Fruit fly (Drosophila melanogaster) whole organism, embryonic: ENCODE results near the gene CG31898.

Experiments used
- BEAF-32 ChIP-seq: fragments of 200-800 bp; sonication (Bioruptor generic); optimal IDR thresholded peaks from 3 replicates; lab custom pipeline; 2017; ENCODE audit warnings: missing biosample characterization, missing genetic modification characterization, mild to moderate bottlenecking, moderate library complexity, missing genetic modification reagents
- BtbVII ChIP-seq: fragments of 200-800 bp; sonication (Bioruptor generic); optimal IDR thresholded peaks from 3 replicates; lab custom pipeline; 2017; ENCODE audit warnings: missing biosample characterization, mild to moderate bottlenecking, missing genetic modification characterization
- CG10321 ChIP-seq: fragments of 200-800 bp; sonication (Bioruptor generic); IDR thresholded peaks from 2 replicates; pipeline ENCODE4 v1.3.6; 2022; ENCODE audit warnings: missing biosample characterization, missing genetic modification characterization
- CG10462 ChIP-seq: fragments of 200-800 bp; sonication (Bioruptor generic); optimal IDR thresholded peaks from 2 replicates; lab custom pipeline; 2016; ENCODE audit warnings: missing biosample characterization, missing genetic modification characterization
- CG10979 ChIP-seq: fragments of 200-800 bp; sonication (Bioruptor generic); optimal IDR thresholded peaks from 2 replicates; lab custom pipeline; 2018; ENCODE audit warnings: missing biosample characterization, mild to moderate bottlenecking, missing genetic modification characterization, moderate library complexity
- CG11504 ChIP-seq: fragments of 200-800 bp; sonication (Bioruptor generic); optimal IDR thresholded peaks from 3 replicates; lab custom pipeline; 2019; ENCODE audit warnings: missing biosample characterization, mild to moderate bottlenecking, missing genetic modification characterization, moderate library complexity
- CG13424 ChIP-seq: fragments of 200-800 bp; sonication (Bioruptor generic); optimal IDR thresholded peaks from 2 replicates; lab custom pipeline; 2019; ENCODE audit warnings: missing biosample characterization, mild to moderate bottlenecking, missing genetic modification characterization, moderate library complexity
- CG17359 ChIP-seq: fragments of 200-800 bp; sonication (Bioruptor generic); optimal IDR thresholded peaks from 3 replicates; lab custom pipeline; 2018; ENCODE audit warnings: missing biosample characterization, mild to moderate bottlenecking, missing genetic modification characterization, moderate library complexity
- CG2120 ChIP-seq: fragments of 200-800 bp; sonication (Bioruptor generic); optimal IDR thresholded peaks from 3 replicates; lab custom pipeline; 2016; ENCODE audit warnings: missing biosample characterization, missing genetic modification characterization
- CG2678 ChIP-seq: fragments of 200-800 bp; sonication (Bioruptor generic); optimal IDR thresholded peaks from 3 replicates; lab custom pipeline; 2019; ENCODE audit warnings: missing biosample characterization, mild to moderate bottlenecking, missing genetic modification characterization, moderate library complexity
- CG30020 ChIP-seq: fragments of 200-800 bp; optimal IDR thresholded peaks from 2 replicates; lab custom pipeline; 2019; ENCODE audit warnings: missing biosample characterization, mild to moderate bottlenecking, missing genetic modification characterization, moderate library complexity
- CG30403 ChIP-seq: fragments of 200-800 bp; sonication (Bioruptor generic); optimal IDR thresholded peaks from 3 replicates; lab custom pipeline; 2016; ENCODE audit warnings: missing biosample characterization, missing genetic modification characterization
- CG31365 ChIP-seq: fragments of 200-800 bp; sonication (Bioruptor generic); optimal IDR thresholded peaks from 2 replicates; lab custom pipeline; 2018; ENCODE audit warnings: missing biosample characterization, mild to moderate bottlenecking, missing genetic modification characterization
- CG31388 ChIP-seq: fragments of 200-800 bp; sonication (Bioruptor generic); optimal IDR thresholded peaks from 2 replicates; lab custom pipeline; 2016; ENCODE audit warnings: missing biosample characterization, missing genetic modification characterization
- CG3163 ChIP-seq: fragments of 200-800 bp; sonication (Bioruptor generic); optimal IDR thresholded peaks from 3 replicates; lab custom pipeline; 2016; ENCODE audit warnings: missing biosample characterization, missing genetic modification characterization
- CG3838 ChIP-seq: fragments of 200-800 bp; sonication (Bioruptor generic); optimal IDR thresholded peaks from 3 replicates; lab custom pipeline; 2016; ENCODE audit warnings: missing biosample characterization, missing genetic modification characterization
- CG4617 ChIP-seq: fragments of 200-800 bp; sonication (Bioruptor generic); optimal IDR thresholded peaks from 3 replicates; lab custom pipeline; 2016; ENCODE audit warnings: missing biosample characterization, missing genetic modification characterization, borderline replicate concordance
- CG5180 ChIP-seq: fragments of 200-800 bp; sonication (Bioruptor generic); optimal IDR thresholded peaks from 3 replicates; lab custom pipeline; 2017; ENCODE audit warnings: missing biosample characterization, missing genetic modification characterization, mild to moderate bottlenecking, moderate library complexity, missing genetic modification reagents
- CG7357 ChIP-seq: fragments of 200-800 bp; sonication (Bioruptor generic); IDR thresholded peaks from 3 replicates; pipeline ENCODE4 v1.3.6; 2022; ENCODE audit warnings: missing biosample characterization, missing genetic modification characterization
- CG7963 ChIP-seq: fragments of 200-800 bp; sonication (Bioruptor generic); IDR thresholded peaks from 3 replicates; pipeline ENCODE4 v1.3.6; 2022; ENCODE audit warnings: missing biosample characterization, missing genetic modification characterization; ENCODE audit not compliant: partially characterized antibody
- CG9932 ChIP-seq: fragments of 200-800 bp; sonication (Bioruptor generic); IDR thresholded peaks from 2 replicates; pipeline ENCODE4 v1.3.6; 2022; ENCODE audit warnings: missing biosample characterization, missing genetic modification characterization
- CrebB ChIP-seq: fragments of 200-800 bp; sonication (Bioruptor generic); optimal IDR thresholded peaks from 3 replicates; lab custom pipeline; 2018; ENCODE audit warnings: missing biosample characterization, mild to moderate bottlenecking, missing genetic modification characterization
- HHEX ChIP-seq: fragments of 200-800 bp; sonication (Bioruptor generic); optimal IDR thresholded peaks from 3 replicates; lab custom pipeline; 2017; ENCODE audit warnings: missing biosample characterization, mild to moderate bottlenecking, missing genetic modification characterization, missing genetic modification reagents
- Oaz ChIP-seq: fragments of 200-800 bp; sonication (Bioruptor generic); IDR thresholded peaks from 2 replicates; pipeline ENCODE4 v1.3.6; 2022; ENCODE audit warnings: missing biosample characterization, missing genetic modification characterization
- Sox100B ChIP-seq: fragments of 200-800 bp; sonication (Bioruptor generic); optimal IDR thresholded peaks from 3 replicates; lab custom pipeline; 2018; ENCODE audit warnings: missing biosample characterization, mild to moderate bottlenecking, missing genetic modification characterization
- Stat92E ChIP-seq, 3 experiments: fragments of >200 bp in 2 of 3; fragments of 200-800 bp in 1 of 3; sonication (Bioruptor generic) in 1 of 3; optimal IDR thresholded peaks; 2 replicates each; lab custom pipeline; 2017 to 2019; ENCODE audit warnings: missing biosample characterization in 3 of 3, missing genetic modification characterization in 3 of 3, mild to moderate bottlenecking in 1 of 3, moderate library complexity in 1 of 3
- Usf ChIP-seq: fragments of 200-800 bp; sonication (Bioruptor generic); optimal IDR thresholded peaks from 2 replicates; lab custom pipeline; 2017; ENCODE audit warnings: missing genotype, missing biosample characterization, missing genetic modification characterization
- Vsx1 ChIP-seq: fragments of 200-800 bp; sonication (Bioruptor generic); optimal IDR thresholded peaks from 2 replicates; lab custom pipeline; 2017; ENCODE audit warnings: missing biosample characterization, mild to moderate bottlenecking, missing genetic modification characterization, missing genetic modification reagents
- bbx ChIP-seq: fragments of 200-800 bp; sonication (Bioruptor generic); IDR thresholded peaks from 2 replicates; pipeline ENCODE4 v1.3.6; 2022; ENCODE audit warnings: missing biosample characterization, missing genetic modification characterization; ENCODE audit not compliant: partially characterized antibody
- bsh ChIP-seq, 2 experiments: fragments of 200-800 bp; sonication (Bioruptor generic); optimal IDR thresholded peaks; 2 replicates each; lab custom pipeline; 2017 to 2018; ENCODE audit warnings: mild to moderate bottlenecking in 2 of 2, missing biosample characterization in 2 of 2, missing genetic modification characterization in 2 of 2, moderate library complexity in 1 of 2
- chn ChIP-seq: fragments of 200-800 bp; sonication (Bioruptor generic); optimal IDR thresholded peaks from 2 replicates; lab custom pipeline; 2016; ENCODE audit warnings: missing biosample characterization, missing genetic modification characterization
- cwo ChIP-seq: fragments of 200-800 bp; sonication (Bioruptor generic); optimal IDR thresholded peaks from 3 replicates; lab custom pipeline; 2017; ENCODE audit warnings: missing biosample characterization, missing genetic modification characterization, mild to moderate bottlenecking, moderate library complexity, missing genetic modification reagents
- da ChIP-seq: fragments of 200-800 bp; sonication (Bioruptor generic); optimal IDR thresholded peaks from 2 replicates; lab custom pipeline; 2016; ENCODE audit warnings: missing biosample characterization, missing genetic modification characterization
- dm ChIP-seq: fragments of 200-800 bp; sonication (Bioruptor generic); optimal IDR thresholded peaks from 3 replicates; lab custom pipeline; 2016; ENCODE audit warnings: missing biosample characterization, missing genetic modification characterization
- dysf ChIP-seq: fragments of 200-800 bp; sonication (Bioruptor generic); IDR thresholded peaks from 3 replicates; pipeline ENCODE4 v1.3.6; 2022; ENCODE audit warnings: missing biosample characterization, missing genetic modification characterization
- fd64A ChIP-seq: fragments of 200-800 bp; sonication (Bioruptor generic); optimal IDR thresholded peaks from 3 replicates; lab custom pipeline; 2018; ENCODE audit warnings: missing biosample characterization, mild to moderate bottlenecking, missing genetic modification characterization
- insv ChIP-seq, 2 experiments: fragments of 200-800 bp; sonication (Bioruptor generic); optimal IDR thresholded peaks; 3 replicates each; lab custom pipeline; 2016 to 2018; ENCODE audit warnings: missing biosample characterization in 2 of 2, missing genetic modification characterization in 2 of 2
- jing ChIP-seq: fragments of 200-800 bp; sonication (Bioruptor generic); optimal IDR thresholded peaks from 2 replicates; lab custom pipeline; 2018; ENCODE audit warnings: missing biosample characterization, mild to moderate bottlenecking, missing genetic modification characterization
- maf-S ChIP-seq: fragments of 200-800 bp; sonication (Bioruptor generic); optimal IDR thresholded peaks from 2 replicates; lab custom pipeline; 2016; ENCODE audit warnings: missing biosample characterization, missing genetic modification characterization
- mld ChIP-seq: fragments of 200-800 bp; sonication (Bioruptor generic); IDR thresholded peaks from 3 replicates; pipeline ENCODE4 v1.3.6; 2022; ENCODE audit warnings: missing biosample characterization, missing genetic modification characterization; ENCODE audit not compliant: partially characterized antibody
- nmo ChIP-seq: fragments of 200-800 bp; sonication (Bioruptor generic); optimal IDR thresholded peaks from 2 replicates; lab custom pipeline; 2018; ENCODE audit warnings: missing biosample characterization, mild to moderate bottlenecking, missing genetic modification characterization, moderate library complexity
- pita ChIP-seq: fragments of 200-800 bp; sonication (Bioruptor generic); optimal IDR thresholded peaks from 2 replicates; lab custom pipeline; 2017; ENCODE audit warnings: missing biosample characterization, mild to moderate bottlenecking, missing genetic modification characterization
- ranshi ChIP-seq: fragments of 200-800 bp; sonication (Bioruptor generic); IDR thresholded peaks from 2 replicates; pipeline ENCODE4 v1.3.6; 2022; ENCODE audit warnings: missing biosample characterization, missing genetic modification characterization
- sc ChIP-seq, 3 experiments: fragments of >200 bp in 2 of 3; fragments of 200-800 bp in 1 of 3; sonication (Bioruptor generic) in 1 of 3; optimal IDR thresholded peaks; 2 replicates in 2 of 3; 3 replicates in 1 of 3; lab custom pipeline; 2017; ENCODE audit warnings: mild to moderate bottlenecking in 1 of 3, missing biosample characterization in 1 of 3, missing genetic modification characterization in 1 of 3, missing genetic modification reagents in 1 of 3
- schlank ChIP-seq: fragments of 200-800 bp; sonication (Bioruptor generic); optimal IDR thresholded peaks from 2 replicates; lab custom pipeline; 2018; ENCODE audit warnings: missing biosample characterization, mild to moderate bottlenecking, missing genetic modification characterization
- sqz ChIP-seq: fragments of 200-800 bp; sonication (Bioruptor generic); optimal IDR thresholded peaks from 3 replicates; lab custom pipeline; 2018; ENCODE audit warnings: missing biosample characterization, mild to moderate bottlenecking, missing genetic modification characterization
- vvl ChIP-seq: fragments of 200-800 bp; sonication (Bioruptor generic); IDR thresholded peaks from 2 replicates; pipeline ENCODE4 v1.3.6; 2022; ENCODE audit warnings: missing biosample characterization, missing genetic modification characterization
- wor ChIP-seq: fragments of 200-800 bp; sonication (Bioruptor generic); IDR thresholded peaks from 2 replicates; pipeline ENCODE4 v1.3.6; 2022; ENCODE audit warnings: missing biosample characterization, missing genetic modification characterization
- yki ChIP-seq: fragments of >200 bp; optimal IDR thresholded peaks from 3 replicates; lab custom pipeline; 2018

The CG31898 gene

DNA sequence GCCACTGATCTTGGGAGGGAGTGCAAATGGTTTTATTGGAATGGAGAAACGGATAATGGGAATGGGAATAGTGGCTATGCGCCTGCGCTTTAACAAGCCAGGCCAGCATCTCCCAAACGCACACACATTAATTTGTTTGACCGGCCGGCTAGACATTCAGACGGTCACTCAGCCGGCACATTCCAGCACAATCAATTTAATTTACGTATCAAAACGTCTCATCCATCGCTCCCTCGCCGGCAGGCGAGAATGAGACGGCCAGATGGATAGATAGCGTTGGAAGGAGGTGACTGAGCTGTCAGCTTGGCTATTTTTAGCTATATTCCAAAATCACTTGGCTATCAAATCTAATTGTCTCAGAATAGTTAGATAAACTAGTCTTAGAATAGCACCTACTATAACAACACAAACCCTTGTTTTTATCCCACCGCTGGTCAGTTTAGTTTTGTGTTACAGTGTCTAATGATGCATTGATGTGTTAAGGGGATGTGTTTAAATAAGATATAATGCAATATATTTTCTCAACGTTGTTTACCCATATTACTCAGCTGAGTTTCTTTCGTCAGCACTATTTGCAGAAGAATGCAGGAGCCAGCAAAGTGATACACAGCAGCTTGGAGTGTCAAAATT, 23.4 kb downstream of the CG31898 start (continued):
- TF ChIP-seq chn (GFP tag; lab: Kevin White, UChicago) (no peak), schlank (no peak), CG5180 (GFP tag; lab: Kevin White, UChicago) (peak; percentile 9), BtbVII (no peak), cwo (GFP tag; lab: Kevin White, UChicago) (no peak), da (GFP tag; lab: Kevin White, UChicago) (no peak), Oaz (GFP tag; lab: Robert Waterston, UW) (no peak), CG11504 (tag; lab: Kevin White, UChicago) (peak; percentile 21), CG2120 (GFP tag; lab: Kevin White, UChicago) (no peak), Stat92E (GFP tag; optimal IDR thresholded peaks at IDR 0.05; lab: Kevin White, UChicago) (no peak), CG3163 (no peak), Vsx1 (no peak), jing (no peak), CG31388 (GFP tag; lab: Kevin White, UChicago) (no peak), CG10321 (GFP tag; lab: Robert Waterston, UW) (no peak), dm (GFP tag; lab: Kevin White, UChicago) (no peak), wor (GFP tag; lab: Robert Waterston, UW) (no peak), CG4617 (GFP tag; lab: Kevin White, UChicago) (no peak), CG30403 (GFP tag; lab: Kevin White, UChicago) (no peak), Usf (no peak), mld (no peak), CG31365 (tag; lab: Kevin White, UChicago) (no peak), sc (optimal IDR thresholded peaks at IDR 0.05; lab: Kevin White, UChicago) (no peak), sc (GFP tag; optimal IDR thresholded peaks at IDR 0.05; lab: Kevin White, UChicago) (peak; percentile 9), CG10462 (GFP tag; lab: Kevin White, UChicago) (no peak), CG7963 (GFP tag; lab: Robert Waterston, UW) (no peak), nmo (no peak), CG3838 (no peak), Sox100B (GFP tag; lab: Kevin White, UChicago) (peak; percentile 21), CG2678 (tag; lab: Kevin White, UChicago) (peak; percentile 36), sqz (GFP tag; lab: Kevin White, UChicago) (no peak), insv (GFP tag; optimal IDR thresholded peaks at IDR 0.05; lab: Kevin White, UChicago) (no peak), bbx (GFP tag; lab: Robert Waterston, UW) (no peak), BEAF-32 (GFP tag; lab: Kevin White, UChicago) (no peak), bsh (GFP tag; optimal IDR thresholded peaks at IDR 0.05; lab: Kevin White, UChicago) (peak in 1 of 2 experiments; percentile 50), CG13424 (tag; lab: Kevin White, UChicago) (peak; percentile 14), CG9932 (GFP tag; lab: Robert Waterston, UW) (no peak), dysf (GFP tag; lab: Robert Waterston, UW) (no peak), CG10979 (peak; percentile 22), CG30020 (tag; lab: Kevin White, UChicago) (no peak), CG7357 (GFP tag; lab: Robert Waterston, UW) (no peak), ranshi (no peak), yki (lab: Kevin White, UChicago) (no peak), vvl (GFP tag; lab: Robert Waterston, UW) (0 out of 2 replicates have a peak, but pooled peaks have one; percentile 6), CG17359 (tag; lab: Kevin White, UChicago) (peak; percentile 14), CrebB (peak; percentile 6), pita (GFP tag; lab: Kevin White, UChicago) (no peak), HHEX (GFP tag; lab: Kevin White, UChicago) (no peak), fd64A (peak; percentile 42), maf-S (GFP tag; lab: Kevin White, UChicago) (no peak)
